Fruit fly (Drosophila melanogaster): Measurements from ENCODE around the gene CG13318.

Gene CG13318

dm6 chr3R:8811323-8811936 lies 38.9 kb upstream of the CG13318 start (continued):
- TF ChIP-seq CG9215 (GFP tag; IDR thresholded peaks at IDR 0.05), result peak; percentile 98
- TF ChIP-seq pho (GFP tag; optimal IDR thresholded peaks at IDR 0.05), result peak; percentile 99
- peak; percentile 98 for TF ChIP-seq CG1602 (GFP tag; optimal IDR thresholded peaks at IDR 0.05)
- TF ChIP-seq NFAT (GFP tag; IDR thresholded peaks at IDR 0.05), result peak; percentile 99
- peak; percentile 99 for TF ChIP-seq row (GFP tag; IDR thresholded peaks at IDR 0.05)
- TF ChIP-seq CG8359 (GFP tag; optimal IDR thresholded peaks at IDR 0.05; ENCODE audit: borderline replicate concordance), result peak; percentile 97
- peak; percentile 97 for TF ChIP-seq GATAe (GFP tag; conservative IDR thresholded peaks at IDR 0.05)
- TF ChIP-seq eve (GFP tag; optimal IDR thresholded peaks at IDR 0.05), result peak in 1 of 2 experiments; percentile 99
- TF ChIP-seq CG14965 (GFP tag; optimal IDR thresholded peaks at IDR 0.05; ENCODE audit: borderline replicate concordance), result peak; percentile 89
- peak; percentile 96 for TF ChIP-seq sim (GFP tag; IDR thresholded peaks at IDR 0.05)
- peak; percentile 96 for TF ChIP-seq onecut (GFP tag; IDR thresholded peaks at IDR 0.05)
- TF ChIP-seq CG12236 (GFP tag; optimal IDR thresholded peaks at IDR 0.05), result peak; percentile 98
- TF ChIP-seq salm (tag; optimal IDR thresholded peaks at IDR 0.05), result peak; percentile 98
- TF ChIP-seq CG15269 (tag; optimal IDR thresholded peaks at IDR 0.05), result peak; percentile 99
- TF ChIP-seq ci (GFP tag; IDR thresholded peaks at IDR 0.05), result peak; percentile 99
- TF ChIP-seq CG9817 (tag; optimal IDR thresholded peaks at IDR 0.05), result peak; percentile 99
- peak; percentile 99 for TF ChIP-seq CG2889 (GFP tag; IDR thresholded peaks at IDR 0.05)
- no peak for TF ChIP-seq Opbp (GFP tag; IDR thresholded peaks at IDR 0.05; ENCODE audit: partially characterized antibody)
- TF ChIP-seq fd64A (GFP tag; optimal IDR thresholded peaks at IDR 0.05), result peak; percentile 94
- TF ChIP-seq eyg (GFP tag; optimal IDR thresholded peaks at IDR 0.05), result peak; percentile 98
- peak; percentile 99 for TF ChIP-seq rib (GFP tag; IDR thresholded peaks at IDR 0.05)
- TF ChIP-seq CG8924 (tag; optimal IDR thresholded peaks at IDR 0.05), result peak; percentile 99
- TF ChIP-seq CG15601 (tag; optimal IDR thresholded peaks at IDR 0.05), result peak; percentile 97
- TF ChIP-seq CG10431 (GFP tag; optimal IDR thresholded peaks at IDR 0.05), result peak; percentile 86
- TF ChIP-seq Sin3A (optimal IDR thresholded peaks at IDR 0.05), result no peak
- TF ChIP-seq CG10267 (tag; optimal IDR thresholded peaks at IDR 0.05), result peak; percentile 96
- TF ChIP-seq peb (GFP tag; IDR thresholded peaks at IDR 0.05), result peak; percentile 96
- TF ChIP-seq CG12769 (tag; optimal IDR thresholded peaks at IDR 0.05), result peak; percentile 100
- peak; percentile 99 for TF ChIP-seq gem (tag; optimal IDR thresholded peaks at IDR 0.05)
- TF ChIP-seq CG7786 (GFP tag; optimal IDR thresholded peaks at IDR 0.05), result peak; percentile 99
- TF ChIP-seq lab (GFP tag; optimal IDR thresholded peaks at IDR 0.05), result peak; percentile 100
- TF ChIP-seq Ets65A (GFP tag), result peak; percentile 100
- peak; percentile 85 for TF ChIP-seq ac (GFP tag; optimal IDR thresholded peaks at IDR 0.05)
- peak; percentile 98 for TF ChIP-seq E2f1 (GFP tag; IDR thresholded peaks at IDR 0.05)
- peak; percentile 97 for TF ChIP-seq Hmx (GFP tag; optimal IDR thresholded peaks at IDR 0.05)
- TF ChIP-seq CG13296 (GFP tag; optimal IDR thresholded peaks at IDR 0.05), result peak; percentile 99
- TF ChIP-seq kah (GFP tag; optimal IDR thresholded peaks at IDR 0.05), result peak; percentile 97
- TF ChIP-seq CG14050 (GFP tag; IDR thresholded peaks at IDR 0.05), result peak; percentile 99
- peak; percentile 98 for TF ChIP-seq lbe (GFP tag; optimal IDR thresholded peaks at IDR 0.05)
- peak; percentile 97 for TF ChIP-seq CG13123 (GFP tag; optimal IDR thresholded peaks at IDR 0.05)
- TF ChIP-seq vfl (GFP tag; optimal IDR thresholded peaks at IDR 0.05), result peak; percentile 98
- peak; percentile 93 for TF ChIP-seq Myb (GFP tag; optimal IDR thresholded peaks at IDR 0.05)
- peak; percentile 98 for TF ChIP-seq CG11093 (GFP tag; IDR thresholded peaks at IDR 0.05)
- TF ChIP-seq Mes4 (GFP tag; optimal IDR thresholded peaks at IDR 0.05), result peak; percentile 98
- peak; percentile 94 for TF ChIP-seq CG15696 (tag; optimal IDR thresholded peaks at IDR 0.05)
- peak; percentile 99 for TF ChIP-seq Oli (tag; optimal IDR thresholded peaks at IDR 0.05)
- no peak for TF ChIP-seq h (optimal IDR thresholded peaks at IDR 0.05)
- 0 out of 2 replicates have a peak, but pooled peaks have one; percentile 42 for TF ChIP-seq bbx (GFP tag; IDR thresholded peaks at IDR 0.05; ENCODE audit: partially characterized antibody)
- peak; percentile 99 for TF ChIP-seq al (GFP tag; IDR thresholded peaks at IDR 0.05)
- peak; percentile 97 for TF ChIP-seq ewg (GFP tag; optimal IDR thresholded peaks at IDR 0.05)
- no peak for TF ChIP-seq CG7963 (GFP tag; IDR thresholded peaks at IDR 0.05; ENCODE audit: partially characterized antibody)

Measured in whole organism, embryonic.